Fruit fly (Drosophila melanogaster) Kc167 (cell line): ENCODE data around the gene Kif19A.

Experiments used
- Sin3A ChIP-seq: fragments of >200 bp; optimal IDR thresholded peaks from 2 replicates; lab custom pipeline; 2018; ENCODE audit warnings: missing external identifiers
- h ChIP-seq: fragments of >200 bp; optimal IDR thresholded peaks from 3 replicates; lab custom pipeline; 2018; ENCODE audit warnings: missing external identifiers
- insv ChIP-seq: fragments of >200 bp; optimal IDR thresholded peaks from 3 replicates; lab custom pipeline; 2018; ENCODE audit warnings: missing external identifiers
- psq ChIP-seq: fragments of >200 bp; optimal IDR thresholded peaks from 2 replicates; lab custom pipeline; 2017; ENCODE audit warnings: missing external identifiers
- ttk ChIP-seq: sonication (Bioruptor generic); optimal IDR thresholded peaks from 2 replicates; lab custom pipeline; 2017; ENCODE audit warnings: missing external identifiers

DNA sequence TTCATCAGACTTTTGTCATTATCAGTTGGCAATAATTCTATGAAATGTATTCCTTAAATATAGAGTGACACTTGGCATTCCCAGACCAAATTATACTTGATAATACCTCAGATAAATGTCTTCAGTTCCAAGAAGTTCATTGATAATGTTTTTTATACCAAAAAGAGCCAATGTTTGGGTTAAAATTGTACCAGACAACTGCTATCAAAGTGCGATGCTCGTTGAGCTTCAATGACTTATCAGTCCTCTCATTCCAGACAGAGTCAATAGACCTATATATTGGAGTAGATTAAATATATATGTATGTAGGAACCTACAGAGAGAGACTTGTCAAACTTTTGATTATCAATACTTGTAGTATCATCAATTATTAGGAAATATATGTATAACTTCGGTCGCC, 53.0 kb downstream of the Kif19A start:
- TF ChIP-seq h (lab: Kevin White, UChicago) (no peak), psq (lab: Kevin White, UChicago) (no peak), ttk (lab: Kevin White, UChicago) (no peak), insv (lab: Kevin White, UChicago) (no peak), Sin3A (no peak)
